Fruit fly (Drosophila melanogaster) whole organism, embryonic: ENCODE data around the gene Eip63E.
A peak's percentile ranks its signal among the peaks of the same experiment; 100 is the strongest.

Experiments
- CG10321 ChIP-seq: fragments of 200-800 bp; sonication (Bioruptor generic); IDR thresholded peaks from 2 replicates; pipeline ENCODE4 v1.3.6; 2022; ENCODE audit warnings: missing biosample characterization, missing genetic modification characterization
- CG11723 ChIP-seq: fragments of 200-800 bp; sonication (Bioruptor generic); optimal IDR thresholded peaks from 2 replicates; lab custom pipeline; 2017; ENCODE audit warnings: missing biosample characterization, mild to moderate bottlenecking, missing genetic modification characterization
- CG1233 ChIP-seq: fragments of 200-800 bp; sonication (Bioruptor generic); optimal IDR thresholded peaks from 4 replicates; lab custom pipeline; 2018; ENCODE audit warnings: missing biosample characterization, mild to moderate bottlenecking, missing genetic modification characterization
- CG12659 ChIP-seq: fragments of 200-800 bp; sonication (Bioruptor generic); optimal IDR thresholded peaks from 3 replicates; lab custom pipeline; 2017; ENCODE audit warnings: mild to moderate bottlenecking, missing biosample characterization, missing genetic modification reagents, missing genetic modification characterization
- CG13123 ChIP-seq: fragments of 200-800 bp; sonication (Bioruptor generic); optimal IDR thresholded peaks from 2 replicates; lab custom pipeline; 2016; ENCODE audit warnings: missing biosample characterization, missing genetic modification characterization
- CG14441 ChIP-seq: fragments of 200-800 bp; sonication (Bioruptor generic); IDR thresholded peaks from 2 replicates; pipeline ENCODE4 v1.3.6; 2022; ENCODE audit warnings: missing biosample characterization, missing genetic modification characterization
- CG16779 ChIP-seq: fragments of 200-800 bp; sonication (Bioruptor generic); IDR thresholded peaks from 2 replicates; pipeline ENCODE4 v1.3.6; 2022; ENCODE audit warnings: missing biosample characterization, missing genetic modification characterization
- CG17328 ChIP-seq: fragments of 200-800 bp; sonication (Bioruptor generic); IDR thresholded peaks from 2 replicates; pipeline ENCODE4 v1.3.6; 2022; ENCODE audit warnings: missing biosample characterization, missing genetic modification characterization
- CG18262 ChIP-seq: fragments of 200-800 bp; optimal IDR thresholded peaks from 3 replicates; lab custom pipeline; 2019; ENCODE audit warnings: missing biosample characterization, mild to moderate bottlenecking, missing genetic modification characterization, moderate library complexity
- CG30403 ChIP-seq: fragments of 200-800 bp; sonication (Bioruptor generic); optimal IDR thresholded peaks from 3 replicates; lab custom pipeline; 2016; ENCODE audit warnings: missing biosample characterization, missing genetic modification characterization
- CG33557 ChIP-seq: fragments of 200-800 bp; sonication (Bioruptor generic); optimal IDR thresholded peaks from 2 replicates; lab custom pipeline; 2019; ENCODE audit warnings: missing biosample characterization, mild to moderate bottlenecking, missing genetic modification characterization, moderate library complexity
- CG34376 ChIP-seq: fragments of 200-800 bp; sonication (Bioruptor generic); optimal IDR thresholded peaks from 2 replicates; lab custom pipeline; 2018; ENCODE audit warnings: missing biosample characterization, mild to moderate bottlenecking, missing genetic modification characterization
- CG6683 ChIP-seq: fragments of 200-800 bp; sonication (Bioruptor generic); optimal IDR thresholded peaks from 2 replicates; lab custom pipeline; 2017; ENCODE audit warnings: missing biosample characterization, mild to moderate bottlenecking, missing genetic modification characterization, missing genetic modification reagents
- CG7372 ChIP-seq: fragments of 200-800 bp; sonication (Bioruptor generic); IDR thresholded peaks from 2 replicates; pipeline ENCODE4 v1.3.6; 2022; ENCODE audit warnings: missing biosample characterization, missing genetic modification characterization
- CkIIα-i1 ChIP-seq: fragments of 200-800 bp; sonication (Bioruptor generic); IDR thresholded peaks from 2 replicates; pipeline ENCODE4 v1.3.6; 2022; ENCODE audit warnings: missing biosample characterization, missing genetic modification characterization
- D ChIP-seq, 2 experiments: fragments of 200-800 bp in 1 of 2; fragments of >200 bp in 1 of 2; sonication (Bioruptor generic) in 1 of 2; optimal IDR thresholded peaks; 2 replicates in 1 of 2; 3 replicates in 1 of 2; lab custom pipeline; 2017; ENCODE audit warnings: mild to moderate bottlenecking in 1 of 2, missing biosample characterization in 1 of 2, missing genetic modification characterization in 1 of 2, missing genetic modification reagents in 1 of 2
- D19A ChIP-seq: fragments of 200-800 bp; optimal IDR thresholded peaks from 3 replicates; lab custom pipeline; 2019; ENCODE audit warnings: missing biosample characterization, mild to moderate bottlenecking, missing genetic modification characterization, moderate library complexity
- Dfd ChIP-seq, 2 experiments: fragments of >200 bp; optimal IDR thresholded peaks; 2 replicates each; lab custom pipeline; 2017; ENCODE audit warnings: missing biosample characterization in 2 of 2, missing genetic modification characterization in 2 of 2
- Ets97D ChIP-seq: fragments of 200-800 bp; sonication (Bioruptor generic); optimal IDR thresholded peaks from 3 replicates; lab custom pipeline; 2016; ENCODE audit warnings: missing biosample characterization, missing genetic modification characterization
- HmgD ChIP-seq: fragments of 200-800 bp; sonication (Bioruptor generic); optimal IDR thresholded peaks from 3 replicates; lab custom pipeline; 2016; ENCODE audit warnings: missing biosample characterization, missing genetic modification characterization
- Hmr ChIP-seq: fragments of 200-800 bp; sonication (Bioruptor generic); optimal IDR thresholded peaks from 3 replicates; lab custom pipeline; 2017; ENCODE audit warnings: mild to moderate bottlenecking, missing biosample characterization, missing genetic modification reagents, missing genetic modification characterization
- Max ChIP-seq: fragments of 200-800 bp; sonication (Bioruptor generic); optimal IDR thresholded peaks from 2 replicates; lab custom pipeline; 2016; ENCODE audit warnings: missing biosample characterization, mild to moderate bottlenecking, missing genetic modification characterization
- Med ChIP-seq: fragments of 200-800 bp; sonication (Bioruptor generic); peaks from one replicate; lab custom pipeline; 2016; ENCODE audit warnings: missing biosample characterization, missing genetic modification characterization, mild to moderate bottlenecking, inconsistent platforms, moderate library complexity
- NC2β ChIP-seq: fragments of 200-800 bp; sonication (Bioruptor generic); optimal IDR thresholded peaks from 2 replicates; lab custom pipeline; 2016; ENCODE audit warnings: missing biosample characterization, missing genetic modification characterization
- Nf-YA ChIP-seq: fragments of 200-800 bp; sonication (Bioruptor generic); IDR thresholded peaks from 2 replicates; pipeline ENCODE4 v1.3.6; 2022; ENCODE audit warnings: missing biosample characterization, missing genetic modification characterization
- Ravus ChIP-seq: fragments of 200-800 bp; sonication (Bioruptor generic); IDR thresholded peaks from 2 replicates; pipeline ENCODE4 v1.3.6; 2022; ENCODE audit warnings: missing biosample characterization, missing genetic modification characterization
- Rx ChIP-seq: fragments of 200-800 bp; sonication (Bioruptor generic); IDR thresholded peaks from 2 replicates; pipeline ENCODE4 v1.3.6; 2022; ENCODE audit warnings: missing biosample characterization, missing genetic modification characterization
- Tbp ChIP-seq: fragments of >200 bp; optimal IDR thresholded peaks from 2 replicates; lab custom pipeline; 2018; ENCODE audit warnings: missing biosample characterization, missing genetic modification characterization
- ab ChIP-seq: fragments of 200-800 bp; sonication (Bioruptor generic); optimal IDR thresholded peaks from 2 replicates; lab custom pipeline; 2016; ENCODE audit warnings: missing biosample characterization, missing genetic modification characterization
- bowl ChIP-seq: fragments of 200-800 bp; sonication (Bioruptor generic); IDR thresholded peaks from 2 replicates; pipeline ENCODE4 v1.3.6; 2022; ENCODE audit warnings: missing biosample characterization, missing genetic modification characterization
- caup ChIP-seq: fragments of 200-800 bp; sonication (Bioruptor generic); optimal IDR thresholded peaks from 3 replicates; lab custom pipeline; 2017; ENCODE audit warnings: missing biosample characterization, mild to moderate bottlenecking, missing genetic modification characterization, moderate library complexity; ENCODE audit not compliant: severe bottlenecking
- chn ChIP-seq: fragments of 200-800 bp; sonication (Bioruptor generic); optimal IDR thresholded peaks from 2 replicates; lab custom pipeline; 2016; ENCODE audit warnings: missing biosample characterization, missing genetic modification characterization
- ems ChIP-seq: fragments of 200-800 bp; sonication (Bioruptor generic); optimal IDR thresholded peaks from 3 replicates; lab custom pipeline; 2016; ENCODE audit warnings: missing biosample characterization, missing genetic modification characterization
- gro ChIP-seq: fragments of 200-800 bp; sonication (Bioruptor generic); optimal IDR thresholded peaks from 2 replicates; lab custom pipeline; 2016; ENCODE audit warnings: missing biosample characterization, missing genetic modification characterization
- hbn ChIP-seq: fragments of 200-800 bp; sonication (Bioruptor generic); IDR thresholded peaks from 2 replicates; pipeline ENCODE4 v1.3.6; 2022; ENCODE audit warnings: missing biosample characterization, missing genetic modification characterization; ENCODE audit not compliant: partially characterized antibody
- ind ChIP-seq: fragments of 200-800 bp; sonication (Bioruptor generic); optimal IDR thresholded peaks from 3 replicates; lab custom pipeline; 2016; ENCODE audit warnings: missing biosample characterization, missing genetic modification characterization
- lmd ChIP-seq: fragments of 200-800 bp; sonication (Bioruptor generic); IDR thresholded peaks from 2 replicates; pipeline ENCODE4 v1.3.6; 2022; ENCODE audit warnings: missing biosample characterization, missing genetic modification characterization
- pho ChIP-seq: fragments of 200-800 bp; sonication (Bioruptor generic); optimal IDR thresholded peaks from 2 replicates; lab custom pipeline; 2016; ENCODE audit warnings: missing biosample characterization, missing genetic modification characterization
- pnt ChIP-seq: fragments of 200-800 bp; sonication (Bioruptor generic); optimal IDR thresholded peaks from 3 replicates; lab custom pipeline; 2016; ENCODE audit warnings: missing biosample characterization, missing genetic modification characterization
- prd ChIP-seq, 3 experiments: fragments of >200 bp in 2 of 3; fragments of 200-800 bp in 1 of 3; sonication (Bioruptor generic) in 1 of 3; optimal IDR thresholded peaks in 2 of 3; IDR thresholded peaks in 1 of 3; 2 replicates in 2 of 3; 3 replicates in 1 of 3; pipeline versions ENCODE4 v1.3.6 to Lab custom; 2017 to 2022; ENCODE audit warnings: missing biosample characterization in 1 of 3, missing genetic modification characterization in 1 of 3
- sc ChIP-seq, 3 experiments: fragments of >200 bp in 2 of 3; fragments of 200-800 bp in 1 of 3; sonication (Bioruptor generic) in 1 of 3; optimal IDR thresholded peaks; 2 replicates in 2 of 3; 3 replicates in 1 of 3; lab custom pipeline; 2017; ENCODE audit warnings: mild to moderate bottlenecking in 1 of 3, missing biosample characterization in 1 of 3, missing genetic modification characterization in 1 of 3, missing genetic modification reagents in 1 of 3
- sd ChIP-seq: fragments of 200-800 bp; sonication (Bioruptor generic); optimal IDR thresholded peaks from 3 replicates; lab custom pipeline; 2018; ENCODE audit warnings: missing biosample characterization, mild to moderate bottlenecking, missing genetic modification characterization, moderate library complexity
- sens ChIP-seq: fragments of 200-800 bp; sonication (Bioruptor generic); peaks from one replicate; lab custom pipeline; 2016; ENCODE audit warnings: missing biosample characterization, missing genetic modification characterization
- sens-2 ChIP-seq: fragments of 200-800 bp; sonication (Bioruptor generic); IDR thresholded peaks from 2 replicates; pipeline ENCODE4 v1.3.6; 2022; ENCODE audit warnings: missing biosample characterization, missing genetic modification characterization
- slou ChIP-seq: fragments of 200-800 bp; sonication (Bioruptor generic); optimal IDR thresholded peaks from 3 replicates; lab custom pipeline; 2016; ENCODE audit warnings: missing biosample characterization, missing genetic modification characterization
- slp2 ChIP-seq: fragments of 200-800 bp; sonication (Bioruptor generic); optimal IDR thresholded peaks from 2 replicates; lab custom pipeline; 2016; ENCODE audit warnings: missing biosample characterization, missing genetic modification characterization
- sug ChIP-seq: fragments of 200-800 bp; optimal IDR thresholded peaks from 2 replicates; lab custom pipeline; 2019; ENCODE audit warnings: missing biosample characterization, mild to moderate bottlenecking, missing genetic modification characterization, moderate library complexity
- zen2 ChIP-seq: fragments of 200-800 bp; sonication (Bioruptor generic); IDR thresholded peaks from 3 replicates; pipeline ENCODE4 v1.3.6; 2022; ENCODE audit warnings: missing biosample characterization, missing genetic modification characterization; ENCODE audit not compliant: partially characterized antibody
- zfh1 ChIP-seq: fragments of 200-800 bp; sonication (Bioruptor generic); IDR thresholded peaks from 3 replicates; pipeline ENCODE4 v1.3.6; 2022; ENCODE audit warnings: missing biosample characterization, missing genetic modification characterization

Eip63E gene

dm6 chr3L:3632500-3633183 lies 117.1 kb downstream of the Eip63E start (continued):
- TF ChIP-seq CG18262 (tag; lab: Kevin White, UChicago): peak; percentile 58
- peak; percentile 49; the same call in 1 of the 2 replicates for TF ChIP-seq Nf-YA (GFP tag; lab: Robert Waterston, UW)
- TF ChIP-seq NC2β: no peak
- TF ChIP-seq CkIIα-i1: peak; percentile 61; the same call in 1 of the 2 replicates
- TF ChIP-seq HmgD: no peak
- no peak for TF ChIP-seq Ets97D
- peak; percentile 80; the same call in 1 of the 2 replicates for TF ChIP-seq bowl
- peak; percentile 94 for TF ChIP-seq lmd (GFP tag; lab: Robert Waterston, UW)
- TF ChIP-seq ind (GFP tag; lab: Kevin White, UChicago): peak; percentile 73
- TF ChIP-seq gro (GFP tag; lab: Kevin White, UChicago): no peak
- no peak for TF ChIP-seq ab (GFP tag; lab: Kevin White, UChicago)
- TF ChIP-seq slp2 (GFP tag; lab: Kevin White, UChicago): no peak
- TF ChIP-seq zfh1: peak; percentile 89
- TF ChIP-seq sug (tag; lab: Kevin White, UChicago): peak; percentile 83
- peak; percentile 91 for TF ChIP-seq CG12659 (GFP tag; lab: Kevin White, UChicago)
- TF ChIP-seq CG10321: peak; percentile 73
- peak; percentile 35; the same call in 1 of the 3 replicates for TF ChIP-seq zen2 (GFP tag; lab: Robert Waterston, UW)
- TF ChIP-seq sc (optimal IDR thresholded peaks at IDR 0.05; lab: Kevin White, UChicago): no peak
- peak; percentile 68 for TF ChIP-seq sc (GFP tag; optimal IDR thresholded peaks at IDR 0.05; lab: Kevin White, UChicago)
- TF ChIP-seq CG6683 (GFP tag; lab: Kevin White, UChicago): peak; percentile 56
- TF ChIP-seq D19A (tag; lab: Kevin White, UChicago): peak; percentile 41
- TF ChIP-seq Dfd (GFP tag; optimal IDR thresholded peaks at IDR 0.05; lab: Kevin White, UChicago): no peak
- no peak for TF ChIP-seq CG33557 (GFP tag; lab: Kevin White, UChicago)
- TF ChIP-seq Rx (GFP tag; lab: Robert Waterston, UW): peak; percentile 80
- peak; percentile 80 for TF ChIP-seq slou (GFP tag; lab: Kevin White, UChicago)
- no peak for TF ChIP-seq Tbp (GFP tag; lab: Kevin White, UChicago)
- peak; percentile 93 for TF ChIP-seq CG30403
- peak; percentile 81 for TF ChIP-seq sens (GFP tag; lab: Kevin White, UChicago)
- TF ChIP-seq Med: peak; percentile 9
- peak; percentile 78 for TF ChIP-seq caup (GFP tag; lab: Kevin White, UChicago)
- TF ChIP-seq pnt (GFP tag; lab: Kevin White, UChicago): peak; percentile 5
- TF ChIP-seq Ravus: peak; percentile 65
- TF ChIP-seq CG17328 (GFP tag; lab: Robert Waterston, UW): peak; percentile 83
- no peak for TF ChIP-seq prd (optimal IDR thresholded peaks at IDR 0.05; lab: Kevin White, UChicago)
- TF ChIP-seq prd (GFP tag; IDR thresholded peaks at IDR 0.05; lab: Robert Waterston, UW): peak; percentile 92
- no peak for TF ChIP-seq CG16779 (GFP tag; lab: Robert Waterston, UW)
- TF ChIP-seq CG14441 (GFP tag; lab: Robert Waterston, UW): peak; percentile 85
- TF ChIP-seq CG11723: peak; percentile 84
- peak; percentile 54 for TF ChIP-seq sd (tag; lab: Kevin White, UChicago)
- peak; percentile 56; the same call in 1 of the 2 replicates for TF ChIP-seq sens-2 (GFP tag; lab: Robert Waterston, UW)
- peak; percentile 68 for TF ChIP-seq CG1233
- no peak for TF ChIP-seq D (optimal IDR thresholded peaks at IDR 0.05; lab: Kevin White, UChicago)
- peak; percentile 48 for TF ChIP-seq D (GFP tag; optimal IDR thresholded peaks at IDR 0.05; lab: Kevin White, UChicago)
- no peak for TF ChIP-seq Max (GFP tag; lab: Kevin White, UChicago)
- TF ChIP-seq hbn (GFP tag; lab: Robert Waterston, UW): no peak
- TF ChIP-seq CG34376 (GFP tag; lab: Kevin White, UChicago): peak; percentile 69
- TF ChIP-seq CG13123: peak; percentile 57
- TF ChIP-seq ems: no peak
- TF ChIP-seq chn (GFP tag; lab: Kevin White, UChicago): no peak
- TF ChIP-seq Hmr (GFP tag; lab: Kevin White, UChicago): peak; percentile 93
- TF ChIP-seq pho (GFP tag; lab: Kevin White, UChicago): no peak
- TF ChIP-seq CG7372 (GFP tag; lab: Robert Waterston, UW): peak; percentile 89
